Fruit fly (Drosophila melanogaster) whole organism, embryonic: Measurements from ENCODE around the gene CG12516.

Experiments
- ATbp ChIP-seq: fragments of 200-800 bp; sonication (Bioruptor generic); optimal IDR thresholded peaks from 2 replicates; lab custom pipeline; 2017; ENCODE audit warnings: missing biosample characterization, mild to moderate bottlenecking, missing genetic modification characterization, missing genetic modification reagents
- Ada2b ChIP-seq: fragments of 200-800 bp; sonication (Bioruptor generic); IDR thresholded peaks from 2 replicates; pipeline ENCODE4 v1.3.6; 2022; ENCODE audit warnings: missing biosample characterization, missing genetic modification characterization
- Antp ChIP-seq: fragments of 200-800 bp; sonication (Bioruptor generic); optimal IDR thresholded peaks from 3 replicates; lab custom pipeline; 2016; ENCODE audit warnings: missing biosample characterization, missing genetic modification characterization
- Atf6 ChIP-seq: fragments of 200-800 bp; sonication (Bioruptor generic); IDR thresholded peaks from 2 replicates; pipeline ENCODE4 v1.3.6; 2022; ENCODE audit warnings: missing biosample characterization, missing genetic modification characterization
- CG10979 ChIP-seq: fragments of 200-800 bp; sonication (Bioruptor generic); optimal IDR thresholded peaks from 2 replicates; lab custom pipeline; 2018; ENCODE audit warnings: missing biosample characterization, mild to moderate bottlenecking, missing genetic modification characterization, moderate library complexity
- CG11085 ChIP-seq: fragments of 200-800 bp; sonication (Bioruptor generic); IDR thresholded peaks from 2 replicates; pipeline ENCODE4 v1.3.6; 2022; ENCODE audit warnings: missing biosample characterization, missing genetic modification characterization
- CG11504 ChIP-seq: fragments of 200-800 bp; sonication (Bioruptor generic); optimal IDR thresholded peaks from 3 replicates; lab custom pipeline; 2019; ENCODE audit warnings: missing biosample characterization, mild to moderate bottlenecking, missing genetic modification characterization, moderate library complexity
- CG12155 ChIP-seq: fragments of 200-800 bp; sonication (Bioruptor generic); optimal IDR thresholded peaks from 3 replicates; lab custom pipeline; 2016; ENCODE audit warnings: missing biosample characterization, missing genetic modification characterization
- CG12236 ChIP-seq: fragments of 200-800 bp; sonication (Bioruptor generic); optimal IDR thresholded peaks from 2 replicates; lab custom pipeline; 2016; ENCODE audit warnings: missing biosample characterization, missing genetic modification characterization
- CG13775 ChIP-seq: fragments of 200-800 bp; sonication (Bioruptor generic); optimal IDR thresholded peaks from 3 replicates; lab custom pipeline; 2017; ENCODE audit warnings: missing biosample characterization, mild to moderate bottlenecking, missing genetic modification characterization
- CG14014 ChIP-seq: fragments of 200-800 bp; sonication (Bioruptor generic); IDR thresholded peaks from 2 replicates; pipeline ENCODE4 v1.3.6; 2022; ENCODE audit warnings: missing biosample characterization, missing genetic modification characterization
- CG14441 ChIP-seq: fragments of 200-800 bp; sonication (Bioruptor generic); IDR thresholded peaks from 2 replicates; pipeline ENCODE4 v1.3.6; 2022; ENCODE audit warnings: missing biosample characterization, missing genetic modification characterization
- CG16813 ChIP-seq: fragments of 200-800 bp; sonication (Bioruptor generic); IDR thresholded peaks from 3 replicates; pipeline ENCODE4 v1.3.6; 2022; ENCODE audit warnings: missing biosample characterization, missing genetic modification characterization; ENCODE audit not compliant: partially characterized antibody
- CG17328 ChIP-seq: fragments of 200-800 bp; sonication (Bioruptor generic); IDR thresholded peaks from 2 replicates; pipeline ENCODE4 v1.3.6; 2022; ENCODE audit warnings: missing biosample characterization, missing genetic modification characterization
- CG17829 ChIP-seq: fragments of 200-800 bp; optimal IDR thresholded peaks from 2 replicates; lab custom pipeline; 2019; ENCODE audit warnings: missing biosample characterization, mild to moderate bottlenecking, missing genetic modification characterization, moderate library complexity
- CG2875 ChIP-seq: fragments of 200-800 bp; sonication (Bioruptor generic); optimal IDR thresholded peaks from 2 replicates; lab custom pipeline; 2017; ENCODE audit warnings: missing biosample characterization, mild to moderate bottlenecking, missing genetic modification characterization, missing genetic modification reagents
- CG3847 ChIP-seq: fragments of 200-800 bp; sonication (Bioruptor generic); IDR thresholded peaks from 2 replicates; pipeline ENCODE4 v1.3.6; 2022; ENCODE audit warnings: missing biosample characterization, missing genetic modification characterization
- CG3995 ChIP-seq: fragments of 200-800 bp; sonication (Bioruptor generic); optimal IDR thresholded peaks from 3 replicates; lab custom pipeline; 2016; ENCODE audit warnings: missing biosample characterization, missing genetic modification characterization
- CG42726 ChIP-seq: fragments of 200-800 bp; sonication (Bioruptor generic); IDR thresholded peaks from 2 replicates; pipeline ENCODE4 v1.3.6; 2022; ENCODE audit warnings: missing biosample characterization, missing genetic modification characterization; ENCODE audit not compliant: partially characterized antibody
- CG4617 ChIP-seq: fragments of 200-800 bp; sonication (Bioruptor generic); optimal IDR thresholded peaks from 3 replicates; lab custom pipeline; 2016; ENCODE audit warnings: missing biosample characterization, missing genetic modification characterization, borderline replicate concordance
- CG4820 ChIP-seq: fragments of 200-800 bp; sonication (Bioruptor generic); optimal IDR thresholded peaks from 3 replicates; lab custom pipeline; 2016; ENCODE audit warnings: missing biosample characterization, missing genetic modification characterization
- CG7745 ChIP-seq: fragments of 200-800 bp; sonication (Bioruptor generic); optimal IDR thresholded peaks from 2 replicates; lab custom pipeline; 2018; ENCODE audit warnings: missing biosample characterization, mild to moderate bottlenecking, missing genetic modification characterization, moderate library complexity
- CG7839 ChIP-seq: fragments of 200-800 bp; sonication (Bioruptor generic); optimal IDR thresholded peaks from 3 replicates; lab custom pipeline; 2018; ENCODE audit warnings: missing biosample characterization, mild to moderate bottlenecking, missing genetic modification characterization, moderate library complexity
- CG8478 ChIP-seq: fragments of >200 bp; optimal IDR thresholded peaks from 2 replicates; lab custom pipeline; 2018
- CG9932 ChIP-seq: fragments of 200-800 bp; sonication (Bioruptor generic); IDR thresholded peaks from 2 replicates; pipeline ENCODE4 v1.3.6; 2022; ENCODE audit warnings: missing biosample characterization, missing genetic modification characterization
- CTCF ChIP-seq: fragments of 200-800 bp; sonication (Bioruptor generic); optimal IDR thresholded peaks from 2 replicates; lab custom pipeline; 2017; ENCODE audit warnings: missing biosample characterization, mild to moderate bottlenecking, missing genetic modification characterization, moderate library complexity
- E2f2 ChIP-seq: fragments of 200-800 bp; sonication (Bioruptor generic); IDR thresholded peaks from 2 replicates; pipeline ENCODE4 v1.3.6; 2022; ENCODE audit warnings: missing biosample characterization, missing genetic modification characterization
- Ets97D ChIP-seq: fragments of 200-800 bp; sonication (Bioruptor generic); optimal IDR thresholded peaks from 3 replicates; lab custom pipeline; 2016; ENCODE audit warnings: missing biosample characterization, missing genetic modification characterization
- Hey ChIP-seq: fragments of 200-800 bp; sonication (Bioruptor generic); optimal IDR thresholded peaks from 3 replicates; lab custom pipeline; 2018; ENCODE audit warnings: missing biosample characterization, mild to moderate bottlenecking, missing genetic modification characterization
- Hmr ChIP-seq: fragments of 200-800 bp; sonication (Bioruptor generic); optimal IDR thresholded peaks from 3 replicates; lab custom pipeline; 2017; ENCODE audit warnings: mild to moderate bottlenecking, missing biosample characterization, missing genetic modification reagents, missing genetic modification characterization
- Hr3 ChIP-seq: fragments of 200-800 bp; sonication (Bioruptor generic); optimal IDR thresholded peaks from 3 replicates; lab custom pipeline; 2016; ENCODE audit warnings: missing biosample characterization, missing genetic modification characterization
- Lhr ChIP-seq: fragments of 200-800 bp; sonication (Bioruptor generic); optimal IDR thresholded peaks from 3 replicates; lab custom pipeline; 2017; ENCODE audit warnings: mild to moderate bottlenecking, missing biosample characterization, missing genetic modification reagents, missing genetic modification characterization
- MBD-R2 ChIP-seq: fragments of 200-800 bp; sonication (Bioruptor generic); IDR thresholded peaks from 2 replicates; pipeline ENCODE4 v1.3.6; 2022; ENCODE audit warnings: missing biosample characterization, missing genetic modification characterization
- MESR4 ChIP-seq: fragments of 200-800 bp; sonication (Bioruptor generic); optimal IDR thresholded peaks from 2 replicates; lab custom pipeline; 2018; ENCODE audit warnings: missing biosample characterization, mild to moderate bottlenecking, missing genetic modification characterization, moderate library complexity
- NfI ChIP-seq: fragments of 200-800 bp; sonication (Bioruptor generic); optimal IDR thresholded peaks from 3 replicates; lab custom pipeline; 2018; ENCODE audit warnings: missing biosample characterization, mild to moderate bottlenecking, missing genetic modification characterization, moderate library complexity
- al ChIP-seq: fragments of 200-800 bp; sonication (Bioruptor generic); IDR thresholded peaks from 2 replicates; pipeline ENCODE4 v1.3.6; 2022; ENCODE audit warnings: missing biosample characterization, missing genetic modification characterization
- bab2 ChIP-seq: fragments of 200-800 bp; sonication (Bioruptor generic); optimal IDR thresholded peaks from 2 replicates; lab custom pipeline; 2016; ENCODE audit warnings: missing biosample characterization, missing genetic modification characterization
- cwo ChIP-seq: fragments of 200-800 bp; sonication (Bioruptor generic); optimal IDR thresholded peaks from 3 replicates; lab custom pipeline; 2017; ENCODE audit warnings: missing biosample characterization, missing genetic modification characterization, mild to moderate bottlenecking, moderate library complexity, missing genetic modification reagents
- exex ChIP-seq: fragments of 200-800 bp; sonication (Bioruptor generic); optimal IDR thresholded peaks from 4 replicates; lab custom pipeline; 2018; ENCODE audit warnings: missing biosample characterization, mild to moderate bottlenecking, missing genetic modification characterization, moderate library complexity
- ken ChIP-seq: fragments of 200-800 bp; sonication (Bioruptor generic); IDR thresholded peaks from 3 replicates; pipeline ENCODE4 v1.3.6; 2022; ENCODE audit warnings: missing biosample characterization, missing genetic modification characterization
- lbe ChIP-seq: fragments of 200-800 bp; sonication (Bioruptor generic); optimal IDR thresholded peaks from 2 replicates; lab custom pipeline; 2016; ENCODE audit warnings: missing biosample characterization, mild to moderate bottlenecking, missing genetic modification characterization
- lov ChIP-seq, 2 experiments: fragments of 200-800 bp in 1 of 2; fragments of >200 bp in 1 of 2; sonication (Bioruptor generic) in 1 of 2; IDR thresholded peaks in 1 of 2; optimal IDR thresholded peaks in 1 of 2; 2 replicates in 1 of 2; 3 replicates in 1 of 2; pipeline versions ENCODE4 v1.3.6 to Lab custom; 2017 to 2022; ENCODE audit warnings: missing biosample characterization in 1 of 2, missing genetic modification characterization in 1 of 2
- mam ChIP-seq: fragments of 200-800 bp; sonication (Bioruptor generic); optimal IDR thresholded peaks from 3 replicates; lab custom pipeline; 2016; ENCODE audit warnings: missing biosample characterization, missing genetic modification characterization
- pan ChIP-seq, 4 experiments: fragments of >200 bp in 3 of 4; fragments of 200-800 bp in 1 of 4; sonication (Bioruptor generic) in 1 of 4; optimal IDR thresholded peaks in 3 of 4; IDR thresholded peaks in 1 of 4; 2 replicates each; pipeline versions ENCODE4 v1.3.6 to Lab custom; 2017 to 2022; ENCODE audit warnings: missing biosample characterization in 2 of 4, missing genetic modification characterization in 2 of 4, mixed read lengths in 1 of 4
- pb ChIP-seq: fragments of 200-800 bp; sonication (Bioruptor generic); optimal IDR thresholded peaks from 3 replicates; lab custom pipeline; 2016; ENCODE audit warnings: missing biosample characterization, missing genetic modification characterization
- pnt ChIP-seq: fragments of 200-800 bp; sonication (Bioruptor generic); optimal IDR thresholded peaks from 3 replicates; lab custom pipeline; 2016; ENCODE audit warnings: missing biosample characterization, missing genetic modification characterization
- sd ChIP-seq: fragments of 200-800 bp; sonication (Bioruptor generic); optimal IDR thresholded peaks from 3 replicates; lab custom pipeline; 2018; ENCODE audit warnings: missing biosample characterization, mild to moderate bottlenecking, missing genetic modification characterization, moderate library complexity
- sens-2 ChIP-seq: fragments of 200-800 bp; sonication (Bioruptor generic); IDR thresholded peaks from 2 replicates; pipeline ENCODE4 v1.3.6; 2022; ENCODE audit warnings: missing biosample characterization, missing genetic modification characterization
- sna ChIP-seq: fragments of 200-800 bp; sonication (Bioruptor generic); IDR thresholded peaks from 2 replicates; pipeline ENCODE4 v1.3.6; 2022; ENCODE audit warnings: missing biosample characterization, missing genetic modification characterization; ENCODE audit not compliant: partially characterized antibody
- stwl ChIP-seq: fragments of 200-800 bp; sonication (Bioruptor generic); optimal IDR thresholded peaks from 3 replicates; lab custom pipeline; 2018; ENCODE audit warnings: missing biosample characterization, mild to moderate bottlenecking, missing genetic modification characterization, moderate library complexity
- usp ChIP-seq: fragments of >200 bp; optimal IDR thresholded peaks from 2 replicates; lab custom pipeline; 2017; ENCODE audit warnings: missing biosample characterization, missing genetic modification characterization

CG12516 gene

dm6 chr3R:28340606-28340999 is 36.2 kb upstream of the CG12516 start (continued):
- no peak for TF ChIP-seq pan (optimal IDR thresholded peaks at IDR 0.05; lab: Kevin White, UChicago)
- peak in 1 of 2 experiments; percentile 34 for TF ChIP-seq pan (GFP tag; optimal IDR thresholded peaks at IDR 0.05 in 1 of 2, IDR thresholded peaks at IDR 0.05 in 1 of 2)
- no peak for TF ChIP-seq CG7745 (tag; lab: Kevin White, UChicago)
- TF ChIP-seq CG7839 (tag; lab: Kevin White, UChicago), result peak; percentile 18
- peak; percentile 21; the same call in 1 of the 3 replicates for TF ChIP-seq ken (GFP tag; lab: Robert Waterston, UW)
- no peak for TF ChIP-seq Antp (GFP tag; lab: Kevin White, UChicago)
- TF ChIP-seq CG3847 (GFP tag; lab: Robert Waterston, UW), result no peak
- TF ChIP-seq Ets97D, result no peak
- TF ChIP-seq CG2875 (GFP tag; lab: Kevin White, UChicago), result no peak
- TF ChIP-seq stwl, result no peak
- no peak for TF ChIP-seq CG14014 (GFP tag; lab: Robert Waterston, UW)
- TF ChIP-seq sna, result no peak
- TF ChIP-seq Lhr (GFP tag; lab: Kevin White, UChicago), result no peak
- peak; percentile 22 for TF ChIP-seq MESR4
- TF ChIP-seq CG3995 (GFP tag; lab: Kevin White, UChicago), result no peak
- no peak for TF ChIP-seq pnt (GFP tag; lab: Kevin White, UChicago)
- no peak for TF ChIP-seq mam (GFP tag; lab: Kevin White, UChicago)
- no peak for TF ChIP-seq sd (tag; lab: Kevin White, UChicago)
- TF ChIP-seq CG12236 (GFP tag; lab: Kevin White, UChicago), result no peak
- no peak for TF ChIP-seq Hey (tag; lab: Kevin White, UChicago)
- TF ChIP-seq CG11085 (GFP tag; lab: Robert Waterston, UW), result no peak
- TF ChIP-seq usp (GFP tag; lab: Kevin White, UChicago), result no peak
- TF ChIP-seq al (GFP tag; lab: Robert Waterston, UW), result no peak
- no peak; the same call in 1 of the 2 replicates for TF ChIP-seq MBD-R2 (GFP tag; lab: Robert Waterston, UW)
- TF ChIP-seq CG42726, result no peak
- no peak for TF ChIP-seq sens-2 (GFP tag; lab: Robert Waterston, UW)
- TF ChIP-seq cwo (GFP tag; lab: Kevin White, UChicago), result no peak
- TF ChIP-seq pb (GFP tag; lab: Kevin White, UChicago), result no peak
- TF ChIP-seq CG13775, result no peak
- no peak for TF ChIP-seq CTCF (GFP tag; lab: Kevin White, UChicago)
- no peak for TF ChIP-seq Ada2b (GFP tag; lab: Robert Waterston, UW)
- TF ChIP-seq lbe, result no peak
- no peak for TF ChIP-seq bab2 (GFP tag; lab: Kevin White, UChicago)
- no peak for TF ChIP-seq CG17829 (tag; lab: Kevin White, UChicago)
- no peak for TF ChIP-seq ATbp (GFP tag; lab: Kevin White, UChicago)
- TF ChIP-seq Atf6, result no peak
- no peak for TF ChIP-seq lov (optimal IDR thresholded peaks at IDR 0.05; lab: Kevin White, UChicago)
- TF ChIP-seq lov (GFP tag; IDR thresholded peaks at IDR 0.05; lab: Robert Waterston, UW), result no peak
- no peak for TF ChIP-seq CG16813
- peak; percentile 22 for TF ChIP-seq CG11504 (tag; lab: Kevin White, UChicago)
- TF ChIP-seq CG9932 (GFP tag; lab: Robert Waterston, UW), result no peak
- no peak for TF ChIP-seq CG8478 (lab: Kevin White, UChicago)
- TF ChIP-seq Hmr (GFP tag; lab: Kevin White, UChicago), result peak; percentile 7
- TF ChIP-seq CG10979 (tag; lab: Kevin White, UChicago), result peak; percentile 37
- no peak for TF ChIP-seq CG14441 (GFP tag; lab: Robert Waterston, UW)
- TF ChIP-seq CG4820, result no peak
- no peak for TF ChIP-seq exex
- TF ChIP-seq CG12155 (GFP tag; lab: Kevin White, UChicago), result no peak
- TF ChIP-seq NfI (GFP tag; lab: Kevin White, UChicago), result no peak
- no peak for TF ChIP-seq CG4617 (GFP tag; lab: Kevin White, UChicago)
- 0 out of 2 replicates have a peak, but pooled peaks have one; percentile 12 for TF ChIP-seq E2f2 (GFP tag; lab: Robert Waterston, UW)
- no peak for TF ChIP-seq Hr3 (GFP tag; lab: Kevin White, UChicago)
- TF ChIP-seq CG17328 (GFP tag; lab: Robert Waterston, UW), result no peak
